Fruit fly (Drosophila melanogaster) S2 (cell line): ENCODE results near the gene CG31921.

Experiments
- CG8478 ChIP-seq: fragments of >200 bp; optimal IDR thresholded peaks from 2 replicates; lab custom pipeline; 2018
- CTCF ChIP-seq, 2 experiments: fragments of >200 bp; optimal IDR thresholded peaks; 2 replicates each; lab custom pipeline; 2018

DNA sequence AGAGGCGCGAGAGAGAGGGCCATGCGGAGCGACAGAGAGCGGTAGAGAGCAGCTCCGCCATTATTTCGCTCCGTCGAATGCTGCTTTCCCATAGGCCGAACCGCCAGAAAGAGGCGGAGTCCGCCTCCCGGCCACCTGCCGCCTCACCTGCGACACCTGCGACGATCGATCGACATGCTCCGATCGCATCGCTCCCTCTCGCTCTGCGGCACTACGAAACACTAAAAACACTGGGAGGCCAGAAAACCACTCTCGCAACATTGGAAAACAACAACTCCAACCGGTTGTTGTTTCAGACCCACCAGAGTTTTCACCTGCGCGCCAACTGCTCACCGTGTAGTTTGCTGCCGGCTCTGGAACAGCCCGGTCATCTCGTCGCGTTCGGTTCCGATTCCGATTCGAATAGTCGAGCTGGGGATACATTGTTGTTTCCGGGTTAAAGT is 45.7 kb upstream of the CG31921 start, which contains the start of gene al:
- TF ChIP-seq CTCF (optimal IDR thresholded peaks at IDR 0.05; lab: Kevin White, UChicago) (no peak), CG8478 (lab: Kevin White, UChicago) (no peak)
